Worm (Caenorhabditis elegans) whole organism, L2 larva: ENCODE measurements around the gene ZC449.1.

Experiments used
- C34F6.9 ChIP-seq: fragments of 150-350 bp; optimal IDR thresholded peaks from 2 replicates; lab custom pipeline; 2014; ENCODE audit warnings: missing biosample characterization, missing genetic modification characterization
- R02D3.7 ChIP-seq: fragments of 150-350 bp; optimal IDR thresholded peaks from 2 replicates; lab custom pipeline; 2014; ENCODE audit warnings: missing biosample characterization, missing genetic modification characterization
- Y55F3AM.14 ChIP-seq: fragments of 200-800 bp; sonication (Bioruptor generic); optimal IDR thresholded peaks from 2 replicates; lab custom pipeline; 2018; ENCODE audit warnings: mild to moderate bottlenecking, missing genetic modification characterization, missing compliant biosample characterization
- ZK546.5 ChIP-seq: sonication (generic microtip); optimal IDR thresholded peaks from 2 replicates; lab custom pipeline; 2017; ENCODE audit warnings: missing biosample characterization, missing genetic modification characterization
- alr-1 ChIP-seq: fragments of 150-350 bp; optimal IDR thresholded peaks from 2 replicates; lab custom pipeline; 2014; ENCODE audit warnings: missing biosample characterization, missing genetic modification characterization
- aly-2 ChIP-seq: fragments of 150-350 bp; optimal IDR thresholded peaks from 2 replicates; lab custom pipeline; 2014; ENCODE audit warnings: missing biosample characterization, missing genetic modification characterization
- ama-1 ChIP-seq: fragments of 150-350 bp; optimal IDR thresholded peaks from 2 replicates; lab custom pipeline; 2018; ENCODE audit warnings: inconsistent platforms
- blmp-1 ChIP-seq: sonication (generic microtip); optimal IDR thresholded peaks from 2 replicates; lab custom pipeline; 2017; ENCODE audit warnings: missing genetic modification characterization, mild to moderate bottlenecking, missing compliant biosample characterization, antibody characterized with exemption, moderate library complexity; ENCODE audit not compliant: insufficient read depth
- ceh-16 ChIP-seq: fragments of 150-350 bp; optimal IDR thresholded peaks from 2 replicates; lab custom pipeline; 2014; ENCODE audit warnings: missing biosample characterization, missing genetic modification characterization
- ceh-82 ChIP-seq: fragments of 150-350 bp; optimal IDR thresholded peaks from 2 replicates; lab custom pipeline; 2014; ENCODE audit warnings: missing biosample characterization, missing genetic modification characterization
- crh-2 ChIP-seq: sonication (generic microtip); optimal IDR thresholded peaks from 2 replicates; lab custom pipeline; 2017; ENCODE audit warnings: missing biosample characterization, missing genetic modification characterization
- egl-27 ChIP-seq: sonication (generic microtip); optimal IDR thresholded peaks from 3 replicates; lab custom pipeline; 2017; ENCODE audit warnings: missing biosample characterization, missing genetic modification reagents, missing genetic modification characterization
- elt-1 ChIP-seq: fragments of 150-350 bp; optimal IDR thresholded peaks from 2 replicates; lab custom pipeline; 2014; ENCODE audit warnings: missing biosample characterization, missing genetic modification characterization
- elt-3 ChIP-seq: sonication (generic microtip); optimal IDR thresholded peaks from 2 replicates; lab custom pipeline; 2017; ENCODE audit warnings: missing biosample characterization, missing genetic modification characterization
- fos-1 ChIP-seq: fragments of 150-350 bp; optimal IDR thresholded peaks from 2 replicates; lab custom pipeline; 2014; ENCODE audit warnings: missing biosample characterization, missing genetic modification characterization
- lin-11 ChIP-seq: fragments of 150-350 bp; sonication (generic microtip); optimal IDR thresholded peaks from 2 replicates; lab custom pipeline; 2014; ENCODE audit warnings: missing biosample characterization, missing genetic modification characterization, inconsistent platforms, mixed read lengths
- lin-13 ChIP-seq: fragments of 150-350 bp; optimal IDR thresholded peaks from 2 replicates; lab custom pipeline; 2014; ENCODE audit warnings: missing biosample characterization, missing genetic modification reagents, missing genetic modification characterization
- lin-39 ChIP-seq: fragments of 150-350 bp; optimal IDR thresholded peaks from 2 replicates; lab custom pipeline; 2014; ENCODE audit warnings: missing biosample characterization, missing genetic modification reagents, missing genetic modification characterization
- lsy-2 ChIP-seq, 2 experiments: fragments of 150-350 bp in 1 of 2; sonication (generic microtip) in 1 of 2; optimal IDR thresholded peaks; 2 replicates each; lab custom pipeline; 2014 to 2017; ENCODE audit warnings: missing biosample characterization in 2 of 2, missing genetic modification characterization in 2 of 2
- mbf-1 ChIP-seq: sonication (generic microtip); optimal IDR thresholded peaks from 2 replicates; lab custom pipeline; 2017; ENCODE audit warnings: missing biosample characterization, missing genetic modification characterization
- mdl-1 ChIP-seq, 2 experiments: fragments of 150-350 bp in 1 of 2; sonication (generic microtip) in 1 of 2; optimal IDR thresholded peaks; 2 replicates each; lab custom pipeline; 2017; ENCODE audit warnings: missing biosample characterization in 2 of 2, missing genetic modification characterization in 2 of 2
- nhr-10 ChIP-seq: sonication (generic microtip); optimal IDR thresholded peaks from 2 replicates; lab custom pipeline; 2017; ENCODE audit warnings: missing biosample characterization, missing genetic modification characterization
- nhr-129 ChIP-seq: fragments of 150-350 bp; optimal IDR thresholded peaks from 2 replicates; lab custom pipeline; 2014; ENCODE audit warnings: missing biosample characterization, missing genetic modification characterization
- nhr-237 ChIP-seq: fragments of 150-350 bp; optimal IDR thresholded peaks from 2 replicates; lab custom pipeline; 2014; ENCODE audit warnings: missing biosample characterization, missing genetic modification characterization
- nhr-25 ChIP-seq: fragments of 150-350 bp; sonication (generic microtip); optimal IDR thresholded peaks from 3 replicates; lab custom pipeline; 2014; ENCODE audit warnings: missing biosample characterization, missing genetic modification characterization
- peb-1 ChIP-seq: fragments of 150-350 bp; optimal IDR thresholded peaks from 2 replicates; lab custom pipeline; 2014; ENCODE audit warnings: missing biosample characterization, missing genetic modification characterization
- sem-4 ChIP-seq: fragments of 150-350 bp; optimal IDR thresholded peaks from 2 replicates; lab custom pipeline; 2014; ENCODE audit warnings: missing biosample characterization, missing genetic modification reagents, missing genetic modification characterization
- skn-1 ChIP-seq: sonication (generic microtip); optimal IDR thresholded peaks from 2 replicates; lab custom pipeline; 2017; ENCODE audit warnings: missing biosample characterization, missing genetic modification characterization
- sma-3 ChIP-seq: sonication (generic microtip); optimal IDR thresholded peaks from 2 replicates; lab custom pipeline; 2016; ENCODE audit warnings: missing genetic modification reagents, missing genetic modification characterization, missing compliant biosample characterization
- sma-9 ChIP-seq, 2 experiments: fragments of 150-350 bp in 1 of 2; sonication (generic microtip) in 1 of 2; optimal IDR thresholded peaks; 2 replicates each; lab custom pipeline; 2014 to 2016; ENCODE audit warnings: missing genetic modification characterization in 2 of 2, mild to moderate bottlenecking in 1 of 2, missing biosample characterization in 1 of 2, missing compliant biosample characterization in 1 of 2, missing genetic modification reagents in 1 of 2, moderate library complexity in 1 of 2
- unc-39 ChIP-seq: fragments of 150-350 bp; optimal IDR thresholded peaks from 2 replicates; lab custom pipeline; 2014; ENCODE audit warnings: missing biosample characterization, missing genetic modification characterization
- unc-55 ChIP-seq: fragments of 150-350 bp; sonication (generic microtip); optimal IDR thresholded peaks from 3 replicates; lab custom pipeline; 2014; ENCODE audit warnings: missing biosample characterization, missing genetic modification reagents, missing genetic modification characterization
- unc-62 ChIP-seq: fragments of 150-350 bp; optimal IDR thresholded peaks from 2 replicates; lab custom pipeline; 2014; ENCODE audit warnings: missing biosample characterization, missing genetic modification reagents, missing genetic modification characterization
- zag-1 ChIP-seq: fragments of 150-350 bp; optimal IDR thresholded peaks from 2 replicates; lab custom pipeline; 2014; ENCODE audit warnings: missing biosample characterization, missing genetic modification characterization
- ztf-1 ChIP-seq: fragments of 200-800 bp; sonication (Bioruptor generic); conservative IDR thresholded peaks from 2 replicates; pipeline ENCODE4 v1.3.6; 2022; ENCODE audit warnings: missing genetic modification characterization, missing compliant biosample characterization
- ztf-11 ChIP-seq: sonication (generic microtip); optimal IDR thresholded peaks from 2 replicates; lab custom pipeline; 2017; ENCODE audit warnings: missing biosample characterization, missing genetic modification characterization

ZC449.1 gene

DNA sequence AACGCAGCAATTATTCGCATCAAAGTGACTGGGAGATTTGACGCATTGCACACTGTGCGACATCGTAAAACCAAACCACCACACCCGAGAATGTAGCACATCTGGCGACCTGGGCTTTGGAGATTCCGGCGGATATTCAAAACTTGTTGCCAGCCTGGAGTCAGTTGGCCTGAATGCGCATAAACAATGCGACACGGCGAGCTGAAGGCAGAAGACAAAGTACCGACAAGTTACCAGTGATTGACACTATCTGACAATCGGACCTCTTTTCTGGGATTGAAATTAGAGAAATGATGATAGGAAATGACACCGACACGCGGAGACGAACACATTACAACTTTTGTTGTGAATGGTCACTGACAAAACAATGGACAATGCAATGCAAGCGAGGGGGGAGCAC lies 14.6 kb downstream of the ZC449.1 start:
- TF ChIP-seq ama-1 (lab: Kevin White, UChicago): no peak
- no peak for TF ChIP-seq blmp-1 (tag; lab: Kevin White, UChicago)
- TF ChIP-seq alr-1: no peak
- TF ChIP-seq, all 48 proteins: peak for 0

DNA sequence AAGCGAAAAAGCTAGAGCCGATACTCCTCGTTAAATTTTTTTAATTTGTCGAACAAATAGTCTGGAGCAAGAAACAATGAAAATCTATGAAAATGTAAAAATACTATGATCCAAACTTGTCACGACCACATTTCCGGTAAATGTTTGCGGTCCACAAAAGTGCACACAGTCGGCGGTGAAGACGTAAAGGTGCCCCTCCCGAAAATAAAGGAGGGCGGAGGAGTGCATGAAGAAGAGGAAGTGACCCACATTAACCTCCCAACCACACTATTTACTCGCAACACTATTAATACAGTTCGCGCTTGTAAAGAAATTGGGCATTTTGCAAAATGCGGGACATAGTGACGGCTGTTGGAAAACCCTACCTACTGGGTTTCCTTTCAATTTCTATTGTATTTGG lies 15.8 kb downstream of the ZC449.1 start:
- TF ChIP-seq sma-9 (GFP tag; optimal IDR thresholded peaks at IDR 0.05; lab: Kevin White, UChicago): no peak
- no peak for TF ChIP-seq sma-9 (tag; optimal IDR thresholded peaks at IDR 0.05; lab: Kevin White, UChicago)
- TF ChIP-seq ama-1 (lab: Kevin White, UChicago): no peak
- TF ChIP-seq nhr-25 (tag; lab: Kevin White, UChicago): no peak
- TF ChIP-seq ZK546.5 (tag; lab: Kevin White, UChicago): no peak
- no peak for TF ChIP-seq unc-39
- no peak for TF ChIP-seq lin-39 (tag; lab: Kevin White, UChicago)
- no peak for TF ChIP-seq mbf-1 (tag; lab: Kevin White, UChicago)
- no peak for TF ChIP-seq alr-1
- TF ChIP-seq elt-3 (tag; lab: Kevin White, UChicago): no peak
- no peak for TF ChIP-seq unc-62
- TF ChIP-seq C34F6.9: no peak

DNA sequence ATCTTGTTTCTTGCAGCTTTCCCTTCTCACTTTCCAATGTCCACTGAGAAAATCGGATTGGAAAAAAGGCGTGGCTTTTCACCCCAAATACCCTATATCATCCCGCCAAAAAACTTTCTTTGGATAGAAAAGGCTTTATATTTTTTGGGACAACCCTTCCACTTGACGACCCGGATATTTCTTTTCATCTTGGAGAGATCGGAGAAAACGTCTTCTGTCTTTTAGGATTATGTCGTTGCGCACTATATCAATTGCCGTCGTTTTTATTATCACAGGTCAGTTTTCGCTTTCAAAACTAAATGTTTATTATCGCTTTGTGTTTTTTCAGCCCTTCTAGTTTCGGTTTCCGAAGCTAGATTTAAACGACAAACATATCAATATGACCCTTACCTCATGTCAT lies 19.7 kb downstream of the ZC449.1 start, which contains the start of gene Y64H9A.2:
TSS of gene Y64H9A.2 (plus strand) at position 90 of the 400 bp plus-strand sequence.
- no peak for TF ChIP-seq skn-1 (tag; lab: Kevin White, UChicago)
- TF ChIP-seq lin-39 (tag; lab: Kevin White, UChicago): no peak
- TF ChIP-seq mbf-1 (tag; lab: Kevin White, UChicago): no peak
- TF ChIP-seq blmp-1 (tag; lab: Kevin White, UChicago): no peak

DNA sequence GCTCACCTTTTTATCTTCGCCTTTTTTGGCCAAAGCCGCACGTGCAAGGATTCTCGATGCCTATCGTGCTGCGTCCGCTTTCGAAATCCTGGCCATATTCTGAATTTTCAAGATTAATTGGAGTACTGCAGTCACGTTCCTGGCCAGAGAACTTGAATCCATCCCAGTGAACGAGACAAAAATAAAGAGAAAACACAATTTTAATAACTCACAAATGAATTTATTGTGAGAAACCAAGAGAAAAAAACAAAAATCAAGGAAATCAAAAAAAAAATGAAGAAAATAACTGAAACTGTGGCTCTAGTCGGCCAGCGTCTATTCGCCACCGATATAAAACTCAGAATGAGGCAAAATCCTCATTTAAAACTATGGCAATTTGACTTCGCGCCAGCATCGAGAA lies 34.9 kb downstream of the ZC449.1 start, which contains the start of gene C24H10.4:
TSS of gene C24H10.4 (minus strand) at position 101 of the 400 bp plus-strand sequence.
- TF ChIP-seq unc-39: no peak
- TF ChIP-seq egl-27 (tag; lab: Kevin White, UChicago): no peak
- TF ChIP-seq crh-2: no peak
- TF ChIP-seq lin-11 (tag; lab: Kevin White, UChicago): no peak
- no peak for TF ChIP-seq sem-4
- TF ChIP-seq ztf-1 (GFP tag; lab: Robert Waterston, UW): no peak
- no peak for TF ChIP-seq ceh-82
- TF ChIP-seq zag-1: no peak
- no peak for TF ChIP-seq nhr-10 (tag; lab: Kevin White, UChicago)
- TF ChIP-seq nhr-129 (tag; lab: Kevin White, UChicago): no peak
- no peak for TF ChIP-seq unc-62
- TF ChIP-seq lin-13 (GFP tag; lab: Kevin White, UChicago): no peak
- TF ChIP-seq nhr-25 (tag; lab: Kevin White, UChicago): no peak
- TF ChIP-seq, all 48 proteins: peak for 0

DNA sequence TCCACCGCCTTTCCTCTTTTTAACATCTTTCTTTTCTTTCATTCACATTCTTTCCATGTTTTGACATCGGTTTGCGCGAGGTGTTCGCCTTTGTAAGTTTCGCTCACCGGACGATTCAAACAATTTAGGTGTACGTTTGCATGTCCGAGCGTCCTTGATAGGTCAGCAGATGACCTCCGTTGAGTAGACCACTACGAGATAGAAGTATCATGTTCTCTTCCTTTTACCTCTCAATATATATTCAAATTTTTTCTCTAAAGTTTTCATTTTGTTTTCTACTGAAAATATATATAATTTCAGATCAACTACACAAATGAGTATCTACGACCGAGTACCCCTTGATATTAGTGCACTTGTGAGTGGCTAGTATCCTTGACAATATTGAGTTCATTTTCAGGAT lies 36.5 kb downstream of the ZC449.1 start, which contains the start of gene C24H10.3:
TSS of gene C24H10.3 (plus strand) at position 301 of the 400 bp plus-strand sequence.
- TF ChIP-seq zag-1 (no peak), aly-2 (tag; lab: Kevin White, UChicago) (no peak), elt-1 (tag; lab: Kevin White, UChicago) (no peak), nhr-129 (tag; lab: Kevin White, UChicago) (no peak), peb-1 (tag; lab: Kevin White, UChicago) (no peak), ama-1 (lab: Kevin White, UChicago) (no peak), nhr-10 (tag; lab: Kevin White, UChicago) (no peak), lsy-2 (tag; optimal IDR thresholded peaks at IDR 0.05; lab: Kevin White, UChicago) (no peak), unc-55 (GFP tag; lab: Kevin White, UChicago) (no peak), sem-4 (no peak), lin-11 (tag; lab: Kevin White, UChicago) (no peak), ceh-82 (no peak), lin-13 (GFP tag; lab: Kevin White, UChicago) (no peak), Y55F3AM.14 (GFP tag; lab: Kevin White, UChicago) (no peak), ztf-11 (no peak), mdl-1 (tag; optimal IDR thresholded peaks at IDR 0.05; lab: Kevin White, UChicago) (no peak), elt-3 (tag; lab: Kevin White, UChicago) (no peak), egl-27 (tag; lab: Kevin White, UChicago) (no peak)

DNA sequence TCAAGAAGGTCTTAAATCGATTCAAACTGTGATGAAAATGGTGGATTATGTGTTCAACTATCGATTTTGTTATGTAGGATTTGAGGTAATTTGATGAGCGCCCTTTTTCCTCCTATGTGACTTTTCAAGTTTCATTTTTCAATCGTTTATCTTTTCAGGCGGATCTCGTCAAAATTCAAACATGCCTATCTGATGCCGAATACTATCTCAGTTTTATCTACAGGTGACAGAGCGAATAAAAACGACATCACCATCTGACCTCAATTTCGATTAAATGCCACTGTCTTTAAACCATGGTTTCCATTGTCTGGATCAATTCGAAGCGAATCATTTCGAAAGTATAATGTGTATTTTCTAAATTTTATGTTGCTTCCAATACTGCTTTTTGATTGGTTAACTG lies 37.5 kb downstream of the ZC449.1 start:
- TF ChIP-seq fos-1 (tag; lab: Kevin White, UChicago) (no peak), egl-27 (tag; lab: Kevin White, UChicago) (no peak), ceh-16 (peak; percentile 43), nhr-129 (tag; lab: Kevin White, UChicago) (no peak), mbf-1 (tag; lab: Kevin White, UChicago) (no peak), sma-3 (GFP tag; lab: Kevin White, UChicago) (no peak), ztf-11 (no peak), elt-3 (tag; lab: Kevin White, UChicago) (no peak), elt-1 (tag; lab: Kevin White, UChicago) (peak; percentile 82), sma-9 (GFP tag; optimal IDR thresholded peaks at IDR 0.05; lab: Kevin White, UChicago) (peak; percentile 36), sma-9 (tag; optimal IDR thresholded peaks at IDR 0.05; lab: Kevin White, UChicago) (no peak), blmp-1 (tag; lab: Kevin White, UChicago) (no peak), R02D3.7 (no peak), skn-1 (tag; lab: Kevin White, UChicago) (no peak), nhr-237 (tag; lab: Kevin White, UChicago) (no peak)
